Fruit fly (Drosophila melanogaster) Kc167 (cell line): ENCODE data around the gene TfIIA-S.

ENCODE experiments used
- Myc ChIP-seq: fragments of >200 bp; optimal IDR thresholded peaks from 2 replicates; lab custom pipeline; 2017; ENCODE audit warnings: missing external identifiers
- Sin3A ChIP-seq: fragments of >200 bp; optimal IDR thresholded peaks from 2 replicates; lab custom pipeline; 2018; ENCODE audit warnings: missing external identifiers
- h ChIP-seq: fragments of >200 bp; optimal IDR thresholded peaks from 3 replicates; lab custom pipeline; 2018; ENCODE audit warnings: missing external identifiers
- psq ChIP-seq: fragments of >200 bp; optimal IDR thresholded peaks from 2 replicates; lab custom pipeline; 2017; ENCODE audit warnings: missing external identifiers
- ttk ChIP-seq: sonication (Bioruptor generic); optimal IDR thresholded peaks from 2 replicates; lab custom pipeline; 2017; ENCODE audit warnings: missing external identifiers

DNA sequence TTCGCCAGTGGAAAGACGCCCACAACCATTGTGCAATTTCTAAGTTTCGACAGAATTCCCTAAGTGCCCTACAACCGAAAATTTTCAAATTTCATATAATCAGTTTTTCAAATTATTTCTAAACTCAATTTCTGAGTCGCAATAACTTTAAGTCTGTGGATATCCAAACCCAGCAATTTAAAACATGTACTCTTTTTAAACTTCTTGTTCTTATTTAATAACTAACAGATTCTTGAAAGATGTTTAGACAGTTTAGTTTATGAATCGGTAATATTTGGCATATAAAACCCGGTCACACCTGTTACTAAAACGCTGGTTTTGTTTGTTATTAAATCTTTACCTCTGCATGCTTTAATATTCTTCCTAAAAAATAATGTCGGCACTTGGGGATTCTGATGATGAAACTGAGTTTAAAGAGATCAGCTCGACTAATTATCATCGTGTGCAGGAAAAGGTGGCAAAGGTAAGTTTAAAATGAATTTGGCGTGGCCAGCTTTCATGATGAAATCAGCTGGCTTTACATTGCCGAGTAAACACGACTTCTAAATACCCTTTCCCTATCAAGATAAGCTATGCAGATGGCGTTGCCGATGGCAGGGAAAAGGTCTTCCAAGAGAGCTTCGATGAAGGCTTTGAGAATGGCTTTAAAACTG, 38.2 kb upstream of the TfIIA-S start, which contains the start of the genes CG43998, CG43999 and CG31142:
- TF ChIP-seq Sin3A (no peak), h (lab: Kevin White, UChicago) (no peak), Myc (lab: Kevin White, UChicago) (no peak), ttk (lab: Kevin White, UChicago) (no peak), psq (no peak)
